Fruit fly (Drosophila melanogaster): ENCODE results near the gene Hsp67Bc.

Gene Hsp67Bc

DNA sequence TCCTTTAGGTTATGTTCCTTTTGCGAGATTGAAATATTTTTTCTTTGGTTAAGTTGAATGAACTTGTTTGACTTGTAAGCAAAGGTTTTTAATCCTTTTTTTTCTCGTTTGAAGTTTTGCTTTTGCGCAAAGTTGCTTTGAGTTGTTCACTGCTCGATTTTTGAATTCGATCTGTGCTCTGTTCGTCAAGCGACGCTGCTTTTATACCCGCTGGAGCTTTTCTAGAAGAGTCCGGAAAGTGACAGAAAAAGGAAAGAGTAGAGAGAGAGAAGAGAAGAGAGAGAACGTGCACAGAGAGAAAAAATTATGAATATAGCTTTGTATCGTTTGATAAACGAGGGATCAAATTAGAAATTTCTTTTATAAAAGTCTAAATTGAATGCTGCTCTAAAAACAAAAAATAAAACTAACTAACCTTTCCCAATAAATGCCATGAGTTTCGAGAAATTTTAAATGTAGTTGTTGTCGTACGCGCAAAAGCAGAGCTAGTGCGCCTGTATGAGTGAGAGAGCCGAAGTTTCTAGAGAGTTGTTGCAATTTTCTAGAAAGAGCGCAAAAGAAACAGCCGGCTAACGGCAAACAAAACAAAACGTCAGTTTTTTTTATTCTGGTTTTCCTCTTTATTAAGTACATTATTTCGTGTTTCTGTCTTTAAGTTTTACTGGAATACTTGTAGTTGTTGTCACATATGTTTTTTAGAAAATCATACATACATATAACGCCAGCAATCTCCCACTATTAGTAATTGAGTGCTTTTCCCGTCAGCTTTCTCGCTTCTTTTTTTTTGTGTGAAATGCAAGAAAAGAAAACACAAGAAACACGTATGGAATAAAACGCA, 5.1 kb upstream of the Hsp67Bc start, which contains the start of gene Hsp26 (continued):
- peak; percentile 64 for TF ChIP-seq CG13123 (GFP tag; optimal IDR thresholded peaks at IDR 0.05)
- TF ChIP-seq CG10462 (GFP tag; optimal IDR thresholded peaks at IDR 0.05) = peak; percentile 72
- TF ChIP-seq CG6854 (GFP tag; optimal IDR thresholded peaks at IDR 0.05) = peak; percentile 73
- peak; percentile 86 for TF ChIP-seq CG14050 (GFP tag; IDR thresholded peaks at IDR 0.05)
- peak; percentile 67 for TF ChIP-seq YL-1 (GFP tag; optimal IDR thresholded peaks at IDR 0.05)
- TF ChIP-seq Max (GFP tag; optimal IDR thresholded peaks at IDR 0.05) = peak; percentile 69
- no peak for TF ChIP-seq CG16813 (GFP tag; IDR thresholded peaks at IDR 0.05; ENCODE audit: partially characterized antibody)
- TF ChIP-seq CG14860 (GFP tag; IDR thresholded peaks at IDR 0.05; ENCODE audit: partially characterized antibody) = no peak
- TF ChIP-seq Dp (GFP tag; optimal IDR thresholded peaks at IDR 0.05) = no peak
- TF ChIP-seq bowl (GFP tag; IDR thresholded peaks at IDR 0.05) = peak; percentile 71; the same call in 1 of the 2 replicates
- peak; percentile 84 for TF ChIP-seq crc (GFP tag; optimal IDR thresholded peaks at IDR 0.05)
- peak; percentile 81 for TF ChIP-seq wdn (GFP tag; IDR thresholded peaks at IDR 0.05)
- no peak for TF ChIP-seq ham (GFP tag; IDR thresholded peaks at IDR 0.05)
- peak; percentile 49 for TF ChIP-seq CG12071 (GFP tag; optimal IDR thresholded peaks at IDR 0.05)
- no peak for TF ChIP-seq Poxn (GFP tag; IDR thresholded peaks at IDR 0.05)
- peak; percentile 78 for TF ChIP-seq CG3407 (GFP tag; optimal IDR thresholded peaks at IDR 0.05)
- TF ChIP-seq trem (tag; optimal IDR thresholded peaks at IDR 0.05) = peak; percentile 54
- TF ChIP-seq her (GFP tag; optimal IDR thresholded peaks at IDR 0.05) = peak; percentile 87
- peak; percentile 72 for TF ChIP-seq HmgZ (tag; optimal IDR thresholded peaks at IDR 0.05)
- peak; percentile 66 for TF ChIP-seq CG3847 (GFP tag; IDR thresholded peaks at IDR 0.05)
- peak; percentile 84 for TF ChIP-seq Blimp-1 (GFP tag; optimal IDR thresholded peaks at IDR 0.05)
- peak; percentile 72 for TF ChIP-seq peb (GFP tag; IDR thresholded peaks at IDR 0.05)
- TF ChIP-seq knrl (GFP tag; IDR thresholded peaks at IDR 0.05; ENCODE audit: partially characterized antibody) = no peak
- TF ChIP-seq esg (GFP tag; conservative IDR thresholded peaks at IDR 0.05) = peak; percentile 77
- TF ChIP-seq CG1603 (tag; optimal IDR thresholded peaks at IDR 0.05) = peak; percentile 61
- TF ChIP-seq H2.0 (GFP tag; IDR thresholded peaks at IDR 0.05) = peak; percentile 79
- TF ChIP-seq CG12769 (tag; optimal IDR thresholded peaks at IDR 0.05) = peak; percentile 62
- TF ChIP-seq Atf6 (GFP tag; IDR thresholded peaks at IDR 0.05) = peak; percentile 92
- peak; percentile 88 for TF ChIP-seq CG16863 (GFP tag; optimal IDR thresholded peaks at IDR 0.05)
- TF ChIP-seq danr (GFP tag; IDR thresholded peaks at IDR 0.05) = peak; percentile 21; the same call in 1 of the 2 replicates
- peak; percentile 71 for TF ChIP-seq CG6254 (GFP tag; optimal IDR thresholded peaks at IDR 0.05)
- TF ChIP-seq B-H2 (GFP tag; optimal IDR thresholded peaks at IDR 0.05) = peak; percentile 49
- peak; percentile 86 for TF ChIP-seq CG17359 (tag; optimal IDR thresholded peaks at IDR 0.05)
- peak; percentile 92 for TF ChIP-seq gem (tag; optimal IDR thresholded peaks at IDR 0.05)
- TF ChIP-seq CG4707 (GFP tag; optimal IDR thresholded peaks at IDR 0.05) = peak; percentile 49
- peak; percentile 96 for TF ChIP-seq Drgx (GFP tag; IDR thresholded peaks at IDR 0.05)
- peak; percentile 87 for TF ChIP-seq dysf (GFP tag; IDR thresholded peaks at IDR 0.05)
- peak; percentile 68; the same call in 1 of the 2 replicates for TF ChIP-seq E2f2 (GFP tag; IDR thresholded peaks at IDR 0.05)
- TF ChIP-seq Abd-B (GFP tag; optimal IDR thresholded peaks at IDR 0.05) = peak; percentile 37
- TF ChIP-seq CG11696 (GFP tag; IDR thresholded peaks at IDR 0.05) = peak; percentile 65
- peak; percentile 70 for TF ChIP-seq NK7.1 (GFP tag; optimal IDR thresholded peaks at IDR 0.05)
- TF ChIP-seq CG12659 (GFP tag; optimal IDR thresholded peaks at IDR 0.05) = peak; percentile 86
- TF ChIP-seq Hand (GFP tag; optimal IDR thresholded peaks at IDR 0.05) = peak; percentile 87
- TF ChIP-seq dmrt11E (tag; optimal IDR thresholded peaks at IDR 0.05) = peak; percentile 30
- peak; percentile 52 for TF ChIP-seq twi (tag; optimal IDR thresholded peaks at IDR 0.05)
- no peak for TF ChIP-seq gt (GFP tag; IDR thresholded peaks at IDR 0.05)
- TF ChIP-seq Spps (tag; optimal IDR thresholded peaks at IDR 0.05) = peak; percentile 59
- peak; percentile 49; the same call in 1 of the 2 replicates for TF ChIP-seq cas (GFP tag; IDR thresholded peaks at IDR 0.05)

Measured in whole organism, embryonic.